Fruit fly (Drosophila melanogaster) whole organism, adult: Measurements from ENCODE around the gene Obp84a.
A peak's percentile ranks its signal among the peaks of the same experiment; 100 is the strongest.

ENCODE experiments used
- CG11617 ChIP-seq: fragments of 200-800 bp; sonication (Bioruptor generic); optimal IDR thresholded peaks from 2 replicates; lab custom pipeline; 2017; ENCODE audit warnings: mild to moderate bottlenecking, missing biosample characterization, missing genetic modification reagents, missing genetic modification characterization
- CG12768 ChIP-seq: fragments of 200-800 bp; sonication (Bioruptor generic); optimal IDR thresholded peaks from 2 replicates; lab custom pipeline; 2017; ENCODE audit warnings: missing biosample characterization, missing genetic modification characterization, mild to moderate bottlenecking, moderate library complexity, missing genetic modification reagents
- CG14711 ChIP-seq: fragments of 200-800 bp; sonication (Bioruptor generic); optimal IDR thresholded peaks from 2 replicates; lab custom pipeline; 2018; ENCODE audit warnings: missing biosample characterization, mild to moderate bottlenecking, missing genetic modification characterization, moderate library complexity
- CG1620 ChIP-seq: fragments of 200-800 bp; sonication (Bioruptor generic); optimal IDR thresholded peaks from 2 replicates; lab custom pipeline; 2016; ENCODE audit warnings: missing biosample characterization, missing genetic modification characterization
- CG33017 ChIP-seq: fragments of 200-800 bp; sonication (Bioruptor generic); optimal IDR thresholded peaks from 2 replicates; lab custom pipeline; 2018; ENCODE audit warnings: missing biosample characterization, mild to moderate bottlenecking, missing genetic modification characterization, moderate library complexity
- CG5204 ChIP-seq: fragments of 200-800 bp; sonication (Bioruptor generic); optimal IDR thresholded peaks from 2 replicates; lab custom pipeline; 2016; ENCODE audit warnings: missing biosample characterization, missing genetic modification characterization
- CG7045 ChIP-seq: fragments of 200-800 bp; sonication (Bioruptor generic); optimal IDR thresholded peaks from 2 replicates; lab custom pipeline; 2017; ENCODE audit warnings: missing biosample characterization, mild to moderate bottlenecking, missing genetic modification characterization
- CG7101 ChIP-seq: fragments of 200-800 bp; sonication (Bioruptor generic); optimal IDR thresholded peaks from 2 replicates; lab custom pipeline; 2018; ENCODE audit warnings: missing biosample characterization, mild to moderate bottlenecking, missing genetic modification characterization, moderate library complexity
- Clk ChIP-seq: fragments of 200-800 bp; sonication (Bioruptor generic); optimal IDR thresholded peaks from 2 replicates; lab custom pipeline; 2017; ENCODE audit warnings: missing biosample characterization, missing genetic modification characterization
- Crg-1 ChIP-seq: fragments of 200-800 bp; sonication (Bioruptor generic); optimal IDR thresholded peaks from 2 replicates; lab custom pipeline; 2016; ENCODE audit warnings: missing biosample characterization, missing genetic modification characterization
- Hr96 ChIP-seq: fragments of 200-800 bp; sonication (Bioruptor generic); optimal IDR thresholded peaks from 2 replicates; lab custom pipeline; 2016; ENCODE audit warnings: missing biosample characterization, missing genetic modification characterization
- Mnt ChIP-seq: fragments of 200-800 bp; sonication (Bioruptor generic); optimal IDR thresholded peaks from 2 replicates; lab custom pipeline; 2016; ENCODE audit warnings: missing biosample characterization, mild to moderate bottlenecking, missing genetic modification characterization
- bab1 ChIP-seq: fragments of 200-800 bp; sonication (Bioruptor generic); optimal IDR thresholded peaks from 3 replicates; lab custom pipeline; 2019; ENCODE audit warnings: missing biosample characterization, mild to moderate bottlenecking, missing genetic modification characterization, moderate library complexity
- cic ChIP-seq: fragments of 200-800 bp; sonication (Bioruptor generic); optimal IDR thresholded peaks from 2 replicates; lab custom pipeline; 2017; ENCODE audit warnings: missing biosample characterization, mild to moderate bottlenecking, missing genetic modification characterization, moderate library complexity
- cnc ChIP-seq, 2 experiments: fragments of >200 bp; optimal IDR thresholded peaks; 2 replicates each; lab custom pipeline; 2017
- kay ChIP-seq: fragments of 200-800 bp; sonication (Bioruptor generic); peaks from one replicate; lab custom pipeline; 2016; ENCODE audit warnings: missing biosample characterization, missing genetic modification characterization, borderline replicate concordance
- ovo ChIP-seq: fragments of 200-800 bp; sonication (Bioruptor generic); optimal IDR thresholded peaks from 2 replicates; lab custom pipeline; 2016; ENCODE audit warnings: missing biosample characterization, missing genetic modification characterization
- pad ChIP-seq: fragments of 200-800 bp; sonication (Bioruptor generic); optimal IDR thresholded peaks from 3 replicates; lab custom pipeline; 2017; ENCODE audit warnings: missing biosample characterization, missing genetic modification characterization, mild to moderate bottlenecking, moderate library complexity, missing genetic modification reagents
- tj ChIP-seq: fragments of 200-800 bp; sonication (Bioruptor generic); optimal IDR thresholded peaks from 3 replicates; lab custom pipeline; 2017; ENCODE audit warnings: missing biosample characterization, mild to moderate bottlenecking, missing genetic modification characterization, moderate library complexity
- toe ChIP-seq: fragments of 200-800 bp; sonication (Bioruptor generic); optimal IDR thresholded peaks from 2 replicates; lab custom pipeline; 2016; ENCODE audit warnings: missing biosample characterization, missing genetic modification characterization

Obp84a gene

dm6 chr3R:7216924-7217529 is 34.7 kb downstream of the Obp84a start, which contains the start of gene CG14606:
TSS of gene CG14606 (minus strand) at chr3R:7217083.
- TF ChIP-seq kay (GFP tag; lab: Kevin White, UChicago) = peak; percentile 89
- TF ChIP-seq CG12768 (GFP tag; lab: Kevin White, UChicago) = peak; percentile 36
- peak; percentile 66 for TF ChIP-seq toe (GFP tag; lab: Kevin White, UChicago)
- TF ChIP-seq CG33017 (tag; lab: Kevin White, UChicago) = peak; percentile 82
- TF ChIP-seq Clk (GFP tag; lab: Kevin White, UChicago) = no peak
- TF ChIP-seq cnc (optimal IDR thresholded peaks at IDR 0.05; lab: Kevin White, UChicago) = no peak
- TF ChIP-seq pad (GFP tag; lab: Kevin White, UChicago) = peak; percentile 9
- TF ChIP-seq cic (GFP tag; lab: Kevin White, UChicago) = peak; percentile 65
- TF ChIP-seq Mnt (GFP tag; lab: Kevin White, UChicago) = peak; percentile 60
- peak; percentile 35 for TF ChIP-seq CG5204 (GFP tag; lab: Kevin White, UChicago)
- peak; percentile 79 for TF ChIP-seq CG7101 (tag; lab: Kevin White, UChicago)
- peak; percentile 89 for TF ChIP-seq CG7045 (GFP tag; lab: Kevin White, UChicago)
- peak; percentile 73 for TF ChIP-seq CG11617 (GFP tag; lab: Kevin White, UChicago)
- no peak for TF ChIP-seq bab1 (GFP tag; lab: Kevin White, UChicago)
- peak; percentile 45 for TF ChIP-seq ovo (GFP tag; lab: Kevin White, UChicago)
- TF ChIP-seq Hr96 (GFP tag; lab: Kevin White, UChicago) = peak; percentile 37
- TF ChIP-seq CG14711 (tag; lab: Kevin White, UChicago) = peak; percentile 52
- peak; percentile 27 for TF ChIP-seq tj (GFP tag; lab: Kevin White, UChicago)
- TF ChIP-seq Crg-1 (GFP tag; lab: Kevin White, UChicago) = peak; percentile 83
- peak; percentile 24 for TF ChIP-seq CG1620 (GFP tag; lab: Kevin White, UChicago)

- TF ChIP-seq kay (GFP tag; lab: Kevin White, UChicago) (no peak), pad (GFP tag; lab: Kevin White, UChicago) (no peak), CG33017 (tag; lab: Kevin White, UChicago) (no peak), cnc (optimal IDR thresholded peaks at IDR 0.05; lab: Kevin White, UChicago) (no peak), CG7101 (tag; lab: Kevin White, UChicago) (no peak), CG1620 (GFP tag; lab: Kevin White, UChicago) (no peak), Crg-1 (GFP tag; lab: Kevin White, UChicago) (no peak), CG5204 (GFP tag; lab: Kevin White, UChicago) (no peak), Hr96 (GFP tag; lab: Kevin White, UChicago) (no peak), tj (GFP tag; lab: Kevin White, UChicago) (no peak), ovo (GFP tag; lab: Kevin White, UChicago) (no peak), cic (GFP tag; lab: Kevin White, UChicago) (no peak), toe (GFP tag; lab: Kevin White, UChicago) (no peak), CG12768 (GFP tag; lab: Kevin White, UChicago) (no peak), Mnt (GFP tag; lab: Kevin White, UChicago) (no peak)
Measured at dm6 chr3R:7208331-7208730, 43.4 kb downstream of the Obp84a start, which contains the start of gene CG1288. TSS of gene CG1288 (minus strand) at chr3R:7208431.
